Worm (Caenorhabditis elegans): ENCODE measurements around the gene D2007.2.

ce11 chrIII:8100960-8101359, 47.8 kb upstream of the D2007.2 start, which contains the start of gene plk-1:
- TF ChIP-seq cog-1 (tag; optimal IDR thresholded peaks at IDR 0.05) (no peak), flt-1 (GFP tag; IDR thresholded peaks at IDR 0.05) (no peak), tab-1 (GFP tag; IDR thresholded peaks at IDR 0.05) (no peak), med-1 (GFP tag; optimal IDR thresholded peaks at IDR 0.05; ENCODE audit: insufficient read depth) (no peak), ztf-23 (GFP tag; IDR thresholded peaks at IDR 0.05) (no peak), T22C8.4 (GFP tag; IDR thresholded peaks at IDR 0.05) (no peak)
